Fruit fly (Drosophila melanogaster): ENCODE data around the gene CG31064.

CG31064 gene

dm6 chr3R:27224727-27225126 is 14.2 kb downstream of the CG31064 start:
- TF ChIP-seq CG17801 (GFP tag; optimal IDR thresholded peaks at IDR 0.05; ENCODE audit: partially characterized antibody): no peak

DNA sequence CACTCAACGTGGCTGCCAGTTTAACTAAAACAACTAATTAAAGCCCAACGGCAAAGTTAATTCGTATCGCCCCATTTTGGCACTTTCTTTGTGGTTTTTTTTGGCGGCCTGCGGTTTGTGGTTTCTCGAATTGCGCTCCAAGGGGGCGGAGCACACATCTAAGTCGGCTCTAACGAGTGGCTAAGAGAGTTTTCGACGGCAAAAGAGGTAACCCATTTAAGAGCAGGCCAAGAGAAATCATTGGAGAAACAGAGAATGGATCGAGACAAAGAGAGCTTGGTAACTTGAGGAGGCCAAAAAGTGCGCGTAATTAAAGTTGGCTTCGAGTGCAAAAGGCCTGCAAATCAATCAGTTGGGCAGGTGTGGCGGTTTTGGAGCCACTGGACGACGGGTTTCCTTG is 15.9 kb downstream of the CG31064 start:
- TF ChIP-seq CG17801 (GFP tag; optimal IDR thresholded peaks at IDR 0.05; ENCODE audit: partially characterized antibody): no peak

DNA sequence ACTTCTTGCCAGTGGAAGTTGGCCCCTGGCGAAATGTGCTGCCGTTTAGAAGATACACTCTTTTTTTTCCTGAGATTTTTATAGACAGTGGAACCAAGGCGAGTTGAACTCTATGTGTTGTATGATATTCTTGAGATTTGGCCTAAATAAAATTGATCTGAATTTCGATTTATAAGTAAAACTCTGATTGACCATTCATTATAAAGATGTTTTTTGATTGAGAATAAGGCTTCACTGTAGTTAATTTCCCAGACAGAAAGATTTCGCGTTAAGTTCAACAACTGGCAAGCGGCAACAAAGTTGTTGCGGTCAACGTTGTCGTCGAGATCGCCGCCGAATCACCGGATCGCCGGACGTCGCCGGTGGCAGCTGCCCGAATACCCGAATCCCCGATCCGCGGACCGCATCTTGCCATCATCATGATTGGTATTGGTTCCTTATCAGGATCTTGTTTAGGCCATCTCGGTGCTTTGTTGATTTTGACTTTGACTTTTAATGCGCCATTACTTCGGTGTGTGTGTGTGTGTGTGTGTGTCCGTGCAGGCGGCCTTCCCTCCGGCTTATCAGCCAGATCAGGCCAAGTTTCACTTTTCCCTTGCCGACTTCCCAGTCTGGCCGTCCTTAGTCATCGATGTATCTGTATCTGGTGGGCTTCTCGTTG is 16.7 kb downstream of the CG31064 start:
- TF ChIP-seq CG17801 (GFP tag; optimal IDR thresholded peaks at IDR 0.05; ENCODE audit: partially characterized antibody): no peak

DNA sequence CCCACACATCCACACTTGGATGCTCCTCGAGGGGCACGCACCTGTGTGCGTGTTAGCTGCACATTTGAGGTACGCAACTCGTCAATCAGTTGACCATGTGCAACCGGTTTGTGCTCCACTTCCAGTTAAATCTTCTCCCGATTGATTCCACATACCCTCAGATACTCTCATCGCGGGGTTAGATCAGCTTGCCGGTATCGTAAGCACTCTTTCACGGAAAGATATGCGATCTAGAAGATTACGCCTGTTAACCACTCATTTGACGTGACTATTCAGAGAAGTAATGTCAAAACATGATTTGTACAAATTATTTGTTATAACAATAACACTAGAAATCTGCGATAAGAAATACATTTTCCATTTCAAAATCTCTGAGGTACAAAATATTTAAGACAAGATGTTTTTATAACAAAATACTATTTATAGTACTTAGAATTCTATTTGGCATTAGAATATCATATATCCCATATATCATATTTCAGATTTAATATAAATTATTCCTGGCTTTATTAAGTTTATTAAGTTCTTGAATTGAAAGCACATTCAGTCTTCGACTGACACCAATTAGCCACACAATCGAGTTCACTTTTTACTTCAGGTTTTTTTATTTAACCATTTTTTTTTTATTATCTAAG is 17.9 kb downstream of the CG31064 start:
- no peak for TF ChIP-seq CG17801 (GFP tag; optimal IDR thresholded peaks at IDR 0.05; ENCODE audit: partially characterized antibody)

DNA sequence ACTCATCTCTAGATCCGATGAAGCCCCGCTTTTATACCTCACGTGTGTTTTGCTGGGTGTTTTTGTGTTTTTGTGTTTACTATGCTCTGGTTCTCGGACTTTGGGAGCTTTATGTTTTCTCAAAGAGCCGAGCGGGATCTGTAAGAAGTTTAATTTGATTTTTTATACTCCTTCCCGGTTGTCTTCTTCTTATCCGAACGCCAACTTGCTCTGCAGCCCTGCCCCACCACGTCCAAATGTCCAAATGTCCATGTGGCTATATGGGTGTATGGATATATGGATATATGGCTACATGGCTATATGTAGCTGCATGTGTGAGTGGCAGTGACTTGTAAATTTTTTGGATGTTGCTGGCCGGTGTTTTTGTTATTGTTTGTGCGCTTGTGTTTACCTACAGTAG is 20.1 kb downstream of the CG31064 start:
- TF ChIP-seq CG17801 (GFP tag; optimal IDR thresholded peaks at IDR 0.05; ENCODE audit: partially characterized antibody): no peak

DNA sequence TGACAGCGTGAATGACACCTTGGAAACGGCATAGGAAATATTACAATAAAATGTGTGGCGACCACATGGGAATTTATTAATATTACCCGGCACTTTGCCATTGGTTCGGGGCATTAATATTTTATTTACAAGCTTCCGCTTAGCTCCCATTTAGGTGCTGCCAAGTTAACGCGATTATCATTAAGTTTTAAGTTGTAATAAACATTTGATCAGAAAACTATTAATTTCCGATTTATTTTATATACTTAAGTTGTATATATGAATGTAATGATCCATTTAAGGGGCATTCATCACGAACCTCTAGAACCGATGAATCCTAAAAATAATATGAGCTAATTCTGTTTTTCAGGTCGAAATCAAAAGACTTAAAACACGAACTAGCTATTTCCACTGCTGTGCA is 20.6 kb downstream of the CG31064 start:
- no peak for TF ChIP-seq CG17801 (GFP tag; optimal IDR thresholded peaks at IDR 0.05; ENCODE audit: partially characterized antibody)

dm6 chr3R:27217465-27218059 is 21.3 kb downstream of the CG31064 start:
- no peak for TF ChIP-seq CG17801 (GFP tag; optimal IDR thresholded peaks at IDR 0.05; ENCODE audit: partially characterized antibody)

dm6 chr3R:27214949-27215348 is 23.9 kb downstream of the CG31064 start:
- no peak for TF ChIP-seq CG17801 (GFP tag; optimal IDR thresholded peaks at IDR 0.05; ENCODE audit: partially characterized antibody)

DNA sequence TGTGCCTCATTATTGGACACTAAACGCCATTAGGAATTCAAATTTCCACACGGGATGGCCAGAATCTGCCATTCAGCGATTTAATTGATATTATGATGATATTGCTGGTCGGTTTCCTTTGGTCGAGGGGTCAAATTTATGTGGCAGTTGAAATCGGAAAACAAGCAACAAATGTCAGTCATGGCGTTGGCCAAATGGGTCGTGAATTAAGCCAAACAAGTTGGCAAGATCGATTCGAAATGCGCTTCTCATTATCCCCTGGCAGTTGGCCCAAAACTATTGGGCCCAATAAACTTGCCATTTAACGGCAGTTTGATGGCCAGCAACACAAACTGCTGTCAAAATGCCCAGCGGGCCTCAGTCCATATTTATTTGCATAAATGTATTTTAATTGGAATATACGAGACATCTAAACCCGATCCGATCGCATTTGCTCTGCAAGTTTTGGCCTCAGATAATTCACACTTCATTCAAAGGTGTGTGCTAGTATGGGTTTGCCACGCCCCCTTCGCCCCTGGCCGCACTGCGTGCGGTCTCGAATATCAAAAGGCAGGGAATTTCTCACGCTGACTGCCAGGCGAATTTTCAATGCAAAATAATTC is 25.8 kb downstream of the CG31064 start:
- no peak for TF ChIP-seq CG17801 (GFP tag; optimal IDR thresholded peaks at IDR 0.05; ENCODE audit: partially characterized antibody)

DNA sequence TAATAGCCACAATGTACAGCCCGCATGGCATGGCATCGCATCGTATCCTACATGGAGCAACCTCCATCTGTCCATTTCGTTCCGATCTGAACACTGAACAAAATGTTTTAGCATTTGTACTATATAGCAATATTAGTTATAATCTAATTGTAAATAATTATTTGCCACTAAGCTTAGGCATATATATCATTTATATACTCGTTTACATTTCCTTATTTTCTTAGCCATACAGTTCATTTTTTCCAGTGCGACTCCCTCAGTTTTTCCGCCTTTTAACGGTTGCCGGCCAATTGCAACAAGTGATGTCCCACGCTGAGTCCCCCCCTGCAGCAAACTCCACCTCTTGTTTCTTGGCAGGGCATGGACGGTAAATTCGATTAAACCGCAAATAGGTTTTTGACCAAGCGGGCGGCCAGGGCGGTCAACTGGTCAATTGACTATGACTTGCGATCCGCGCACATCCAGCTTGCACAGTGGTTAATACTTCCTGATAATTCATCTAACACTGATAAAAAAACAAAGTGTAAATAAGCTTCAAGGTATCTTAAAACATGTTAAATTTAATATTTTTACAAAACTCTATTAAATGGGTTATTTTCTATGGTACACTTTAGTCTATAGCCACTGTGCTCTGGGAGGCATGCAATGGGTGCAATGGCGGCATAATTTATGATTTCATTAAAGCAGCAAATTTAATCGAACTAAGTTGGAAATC is 29.2 kb downstream of the CG31064 start:
- no peak for TF ChIP-seq CG17801 (GFP tag; optimal IDR thresholded peaks at IDR 0.05; ENCODE audit: partially characterized antibody)

- no peak for TF ChIP-seq CG17801 (GFP tag; optimal IDR thresholded peaks at IDR 0.05; ENCODE audit: partially characterized antibody)
These were observed 30.1 kb downstream of the CG31064 start for dm6 chr3R:27208724-27209343.

dm6 chr3R:27204694-27205414 is 34.0 kb downstream of the CG31064 start:
- no peak for TF ChIP-seq CG17801 (GFP tag; optimal IDR thresholded peaks at IDR 0.05; ENCODE audit: partially characterized antibody)

DNA sequence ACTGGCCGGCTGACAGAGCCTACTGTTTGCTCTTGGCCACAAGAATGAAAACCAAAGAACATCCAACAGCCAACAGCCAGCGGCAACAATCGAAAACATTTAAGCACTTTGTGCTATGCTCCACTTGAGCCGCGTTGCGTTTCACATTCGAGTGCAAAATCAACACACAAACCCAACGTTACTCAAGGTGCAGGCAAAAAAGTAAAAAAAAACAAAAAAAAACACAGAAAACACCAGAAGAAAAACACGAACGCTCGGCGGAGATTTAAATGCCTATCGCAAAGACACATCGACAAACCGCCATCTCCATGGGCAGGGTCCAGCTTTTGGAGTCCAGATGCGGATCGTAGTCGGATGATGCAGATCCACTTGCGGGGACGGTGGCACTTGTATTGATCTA is 35.0 kb downstream of the CG31064 start:
- no peak for TF ChIP-seq CG17801 (GFP tag; optimal IDR thresholded peaks at IDR 0.05; ENCODE audit: partially characterized antibody)

DNA sequence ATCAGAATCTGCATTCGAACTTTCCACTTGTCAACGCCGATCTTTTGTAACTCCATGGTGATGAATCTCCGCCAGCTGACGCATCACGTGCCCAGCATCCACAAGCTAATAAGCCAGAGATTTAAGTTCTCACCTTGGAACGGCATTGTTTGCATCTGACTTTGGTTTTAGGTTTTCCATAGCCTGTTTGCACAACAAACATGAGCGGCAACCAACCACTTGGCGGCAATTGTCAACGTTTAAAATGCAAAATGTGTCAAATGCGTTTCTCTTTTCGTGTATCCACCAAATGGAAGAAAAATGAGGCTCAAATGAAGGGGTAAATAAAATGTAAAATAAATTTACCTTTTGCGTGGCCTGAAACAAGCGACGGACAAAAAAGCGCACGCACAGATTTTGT is 36.6 kb downstream of the CG31064 start:
- TF ChIP-seq CG17801 (GFP tag; optimal IDR thresholded peaks at IDR 0.05; ENCODE audit: partially characterized antibody): no peak
